Fruit fly (Drosophila melanogaster): Measurements from ENCODE around the gene Os-C.

Os-C gene

dm6 chr3R:7978379-7979009 lies at the start of gene Os-C, which contains the start of gene CD98hc:
Gene Os-C, plus strand, starts transcription at chr3R:7978959.
Gene CD98hc, minus strand, starts transcription at chr3R:7978428.
- no peak for TF ChIP-seq noc (tag; optimal IDR thresholded peaks at IDR 0.05)

- TF ChIP-seq noc (tag; optimal IDR thresholded peaks at IDR 0.05) = no peak
Measured at dm6 chr3R:7936786-7937363, 41.9 kb upstream of the Os-C start.

dm6 chr3R:7944699-7945349 lies 33.9 kb upstream of the Os-C start:
- no peak for TF ChIP-seq noc (tag; optimal IDR thresholded peaks at IDR 0.05)

dm6 chr3R:7947349-7947748 lies 31.4 kb upstream of the Os-C start:
- no peak for TF ChIP-seq noc (tag; optimal IDR thresholded peaks at IDR 0.05)

dm6 chr3R:7950147-7950546 lies 28.6 kb upstream of the Os-C start:
- no peak for TF ChIP-seq noc (tag; optimal IDR thresholded peaks at IDR 0.05)

dm6 chr3R:7953041-7953788 lies 25.5 kb upstream of the Os-C start:
- no peak for TF ChIP-seq noc (tag; optimal IDR thresholded peaks at IDR 0.05)

dm6 chr3R:7954477-7954876 lies 24.3 kb upstream of the Os-C start:
- no peak for TF ChIP-seq noc (tag; optimal IDR thresholded peaks at IDR 0.05)

- TF ChIP-seq noc (tag; optimal IDR thresholded peaks at IDR 0.05) = no peak
Measured at dm6 chr3R:7957008-7957407, 21.8 kb upstream of the Os-C start.

dm6 chr3R:7961348-7961747 lies 17.4 kb upstream of the Os-C start:
- no peak for TF ChIP-seq noc (tag; optimal IDR thresholded peaks at IDR 0.05)

- TF ChIP-seq noc (tag; optimal IDR thresholded peaks at IDR 0.05) = no peak
Measured at dm6 chr3R:7962778-7963494, 15.8 kb upstream of the Os-C start.

dm6 chr3R:7963495-7964132 lies 15.1 kb upstream of the Os-C start:
- no peak for TF ChIP-seq noc (tag; optimal IDR thresholded peaks at IDR 0.05)

dm6 chr3R:7964751-7965319 lies 13.9 kb upstream of the Os-C start:
- TF ChIP-seq noc (tag; optimal IDR thresholded peaks at IDR 0.05) = peak; percentile 19

- no peak for TF ChIP-seq noc (tag; optimal IDR thresholded peaks at IDR 0.05)
Measured at dm6 chr3R:7966544-7967264, 12.1 kb upstream of the Os-C start.

- no peak for TF ChIP-seq noc (tag; optimal IDR thresholded peaks at IDR 0.05)
Measured at dm6 chr3R:7967347-7967746, 11.4 kb upstream of the Os-C start, which contains the start of gene dsx. Gene dsx, minus strand, starts transcription at chr3R:7967408.
